In the genomic region with DNA sequence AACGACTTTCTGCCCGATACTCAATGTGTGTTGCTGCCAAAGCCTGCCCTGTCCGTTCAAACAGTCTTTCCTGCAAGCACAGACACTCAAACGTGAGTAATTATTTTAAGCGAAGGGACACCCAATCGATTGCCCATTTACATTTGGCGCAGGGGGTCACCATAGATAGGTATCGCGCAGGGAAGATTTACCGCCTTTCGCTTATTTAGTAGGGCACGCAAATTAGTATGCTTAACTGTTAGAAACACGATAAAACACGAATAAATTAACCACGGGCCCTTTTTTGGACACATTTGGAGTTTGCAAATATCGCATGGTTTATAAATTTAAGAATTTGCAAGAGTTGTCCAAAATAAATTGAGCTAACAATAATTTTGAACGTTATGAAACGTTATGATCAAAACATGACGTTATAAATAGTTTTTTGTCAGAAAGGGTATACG, we compare ENCODE assay signal across 5 worm cellular contexts.
A peak's percentile ranks its signal among the peaks of the same experiment; 100 is the strongest.
TF ChIP-seq lines count a peak whose summit lies in the region.

No protein-coding gene starts in this region.

TF ChIP-seq in whole organism, L1 larva, 84 proteins besides CTCF, POLR2A, EP300 and RAD21 (continues in another document):
- TF ChIP-seq F16B12.6 (tag; optimal IDR thresholded peaks at IDR 0.05; lab: Kevin White, UChicago) (peak; percentile 61), alr-1 (tag; optimal IDR thresholded peaks at IDR 0.05; lab: Kevin White, UChicago; ENCODE audit: borderline replicate concordance) (no peak), aly-2 (tag; optimal IDR thresholded peaks at IDR 0.05; lab: Kevin White, UChicago) (peak; percentile 94), lin-15B (tag; optimal IDR thresholded peaks at IDR 0.05; lab: Kevin White, UChicago) (peak; percentile 29), unc-30 (tag; optimal IDR thresholded peaks at IDR 0.05; lab: Kevin White, UChicago) (peak; percentile 96), nhr-76 (tag; optimal IDR thresholded peaks at IDR 0.05; lab: Kevin White, UChicago) (peak; percentile 97), nhr-90 (tag; optimal IDR thresholded peaks at IDR 0.05; lab: Kevin White, UChicago; ENCODE audit: poor library complexity) (peak; percentile 100), ztf-11 (tag; optimal IDR thresholded peaks at IDR 0.05; lab: Kevin White, UChicago) (peak; percentile 84 to 98), nhr-71 (tag; optimal IDR thresholded peaks at IDR 0.05; lab: Kevin White, UChicago) (peak; percentile 99), ces-1 (GFP tag; optimal IDR thresholded peaks at IDR 0.05; lab: Kevin White, UChicago) (peak; percentile 96), C34B4.2 (tag; optimal IDR thresholded peaks at IDR 0.05; lab: Kevin White, UChicago) (no peak), ceh-63 (GFP tag; optimal IDR thresholded peaks at IDR 0.05; lab: Kevin White, UChicago) (peak; percentile 98), mab-9 (GFP tag; IDR thresholded peaks at IDR 0.05; lab: Robert Waterston, UW) (peak; percentile 98), hpl-2 (GFP tag; optimal IDR thresholded peaks at IDR 0.05; lab: Kevin White, UChicago) (peak; percentile 98), elt-3 (tag; optimal IDR thresholded peaks at IDR 0.05; lab: Kevin White, UChicago) (peak; percentile 58 to 100 (median 96)), grh-1 (GFP tag; IDR thresholded peaks at IDR 0.05; lab: Robert Waterston, UW) (peak; percentile 98)

TF ChIP-seq in whole organism, L3 larva, 47 proteins besides CTCF, POLR2A, EP300 and RAD21 (continues in another document):
- no peak for TF ChIP-seq sea-2 (GFP tag; optimal IDR thresholded peaks at IDR 0.05; lab: Kevin White, UChicago)
- TF ChIP-seq hmg-11 (tag; optimal IDR thresholded peaks at IDR 0.05; lab: Kevin White, UChicago), result peak; percentile 98
- peak; percentile 37 for TF ChIP-seq lin-15B (tag; optimal IDR thresholded peaks at IDR 0.05; lab: Kevin White, UChicago)
- TF ChIP-seq fkh-10 (GFP tag; optimal IDR thresholded peaks at IDR 0.05; lab: Kevin White, UChicago), result peak; percentile 100
- peak; percentile 98 for TF ChIP-seq skn-1 (tag; optimal IDR thresholded peaks at IDR 0.05; lab: Kevin White, UChicago)
- peak; percentile 100 for TF ChIP-seq nhr-25 (tag; optimal IDR thresholded peaks at IDR 0.05; lab: Kevin White, UChicago)
- peak; percentile 85 for TF ChIP-seq mdl-1 (tag; optimal IDR thresholded peaks at IDR 0.05; lab: Kevin White, UChicago)
- TF ChIP-seq nhr-11 (tag; optimal IDR thresholded peaks at IDR 0.05; lab: Kevin White, UChicago), result peak; percentile 99
- TF ChIP-seq nhr-23 (tag; optimal IDR thresholded peaks at IDR 0.05; lab: Kevin White, UChicago), result peak; percentile 100
- TF ChIP-seq nhr-43 (tag; optimal IDR thresholded peaks at IDR 0.05; lab: Kevin White, UChicago; ENCODE audit: poor library complexity, severe bottlenecking), result peak; percentile 99
- peak; percentile 97 for TF ChIP-seq unc-62 (GFP tag; optimal IDR thresholded peaks at IDR 0.05; lab: Kevin White, UChicago)
- TF ChIP-seq nhr-67 (tag; optimal IDR thresholded peaks at IDR 0.05; lab: Kevin White, UChicago), result peak; percentile 53
- peak; percentile 49 for TF ChIP-seq nhr-12 (tag; optimal IDR thresholded peaks at IDR 0.05; lab: Kevin White, UChicago)
- peak; percentile 99 for TF ChIP-seq ceh-28 (tag; optimal IDR thresholded peaks at IDR 0.05; lab: Kevin White, UChicago)
- peak; percentile 100 for TF ChIP-seq nhr-77 (tag; optimal IDR thresholded peaks at IDR 0.05; lab: Kevin White, UChicago)
- peak; percentile 89 for TF ChIP-seq egl-27 (tag; optimal IDR thresholded peaks at IDR 0.05; lab: Kevin White, UChicago)
- peak; percentile 89 for TF ChIP-seq nhr-237 (tag; optimal IDR thresholded peaks at IDR 0.05; lab: Kevin White, UChicago)

TF ChIP-seq in whole organism, early embryonic, 17 proteins besides CTCF, POLR2A, EP300 and RAD21:
- TF ChIP-seq tbx-37 (GFP tag; conservative IDR thresholded peaks at IDR 0.05; lab: Robert Waterston, UW) (peak; percentile 64; the same call in 1 of the 2 replicates), hmbx-1 (tag; optimal IDR thresholded peaks at IDR 0.05; lab: Kevin White, UChicago) (no peak), ceh-36 (tag; optimal IDR thresholded peaks at IDR 0.05; lab: Kevin White, UChicago) (no peak), tbx-11 (GFP tag; IDR thresholded peaks at IDR 0.05; lab: Robert Waterston, UW) (no peak), tra-4 (tag; optimal IDR thresholded peaks at IDR 0.05; lab: Kevin White, UChicago) (peak; percentile 40), aly-1 (tag; optimal IDR thresholded peaks at IDR 0.05; lab: Kevin White, UChicago) (no peak), sea-1 (GFP tag; conservative IDR thresholded peaks at IDR 0.05; lab: Robert Waterston, UW) (peak; percentile 63), hnd-1 (tag; optimal IDR thresholded peaks at IDR 0.05; lab: Kevin White, UChicago) (peak; percentile 37), hmg-4 (GFP tag; optimal IDR thresholded peaks at IDR 0.05; lab: Kevin White, UChicago) (peak; percentile 92), ets-7 (tag; optimal IDR thresholded peaks at IDR 0.05; lab: Kevin White, UChicago) (peak; percentile 1), F13C5.2 (tag; optimal IDR thresholded peaks at IDR 0.05; lab: Kevin White, UChicago) (peak; percentile 95), ceh-13 (GFP tag; optimal IDR thresholded peaks at IDR 0.05; lab: Kevin White, UChicago) (peak; percentile 51), pes-1 (GFP tag; IDR thresholded peaks at IDR 0.05; lab: Robert Waterston, UW) (no peak; the same call in 1 of the 2 replicates), ama-1 (optimal IDR thresholded peaks at IDR 0.05; lab: Kevin White, UChicago) (no peak), flt-1 (GFP tag; IDR thresholded peaks at IDR 0.05; lab: Robert Waterston, UW) (peak; percentile 70), scrt-1 (GFP tag; IDR thresholded peaks at IDR 0.05; lab: Robert Waterston, UW) (peak; percentile 79)

TF ChIP-seq in whole organism, midembryonic, 9 proteins besides CTCF, POLR2A, EP300 and RAD21:
- TF ChIP-seq ztf-23 (GFP tag; IDR thresholded peaks at IDR 0.05; lab: Robert Waterston, UW) (peak; percentile 87), T22C8.4 (GFP tag; IDR thresholded peaks at IDR 0.05; lab: Robert Waterston, UW) (peak; percentile 92), klf-2 (GFP tag; conservative IDR thresholded peaks at IDR 0.05; lab: Robert Waterston, UW) (peak; percentile 83), ztf-29 (GFP tag; IDR thresholded peaks at IDR 0.05; lab: Robert Waterston, UW) (peak; percentile 63), ref-1 (GFP tag; conservative IDR thresholded peaks at IDR 0.05; lab: Robert Waterston, UW) (no peak; the same call in 1 of the 2 replicates), tab-1 (GFP tag; IDR thresholded peaks at IDR 0.05; lab: Robert Waterston, UW) (peak; percentile 80; the same call in 1 of the 2 replicates), flt-1 (GFP tag; IDR thresholded peaks at IDR 0.05; lab: Robert Waterston, UW) (peak; percentile 91), cog-1 (tag; optimal IDR thresholded peaks at IDR 0.05; lab: Kevin White, UChicago) (peak; percentile 99), med-1 (GFP tag; optimal IDR thresholded peaks at IDR 0.05; lab: Kevin White, UChicago; ENCODE audit: insufficient read depth) (peak; percentile 39)
TF ChIP-seq in whole organism, midembryonic: peak in this region for 8.

TF ChIP-seq in whole organism, young adult, 124 proteins besides CTCF, POLR2A, EP300 and RAD21 (continues in another document):
- TF ChIP-seq hlh-26 (GFP tag; conservative IDR thresholded peaks at IDR 0.05; lab: Robert Waterston, UW) (no peak), mel-28 (tag; optimal IDR thresholded peaks at IDR 0.05; lab: Kevin White, UChicago; ENCODE audit: borderline replicate concordance) (peak; percentile 47), tbp1 (GFP tag; optimal IDR thresholded peaks at IDR 0.05; lab: Kevin White, UChicago) (peak; percentile 81), rec-8 (tag; optimal IDR thresholded peaks at IDR 0.05; lab: Kevin White, UChicago) (peak; percentile 17 to 66), F23B12.7 (tag; optimal IDR thresholded peaks at IDR 0.05; lab: Kevin White, UChicago; ENCODE audit: insufficient read depth) (peak; percentile 98), lsl-1 (GFP tag; optimal IDR thresholded peaks at IDR 0.05; lab: Kevin White, UChicago) (peak; percentile 2), efl-1 (GFP tag; optimal IDR thresholded peaks at IDR 0.05; lab: Kevin White, UChicago) (no peak), ekl-4 (GFP tag; IDR thresholded peaks at IDR 0.05; lab: Robert Waterston, UW) (peak; percentile 97), snpc-3.4 (tag; optimal IDR thresholded peaks at IDR 0.05; lab: Kevin White, UChicago) (no peak), repo-1 (tag; optimal IDR thresholded peaks at IDR 0.05; lab: Kevin White, UChicago) (peak; percentile 100), madf-3 (GFP tag; IDR thresholded peaks at IDR 0.05; lab: Robert Waterston, UW) (peak; percentile 84; the same call in 1 of the 2 replicates), hmg-20 (GFP tag; IDR thresholded peaks at IDR 0.05; lab: Robert Waterston, UW) (peak; percentile 98), pha-4 (tag; optimal IDR thresholded peaks at IDR 0.05; lab: Kevin White, UChicago) (peak; percentile 98), nhr-80 (tag; optimal IDR thresholded peaks at IDR 0.05; lab: Kevin White, UChicago) (peak; percentile 99), egl-44 (GFP tag; IDR thresholded peaks at IDR 0.05; lab: Robert Waterston, UW) (peak; percentile 94), athp-1 (tag; optimal IDR thresholded peaks at IDR 0.05; lab: Kevin White, UChicago) (peak; percentile 89), ztf-18 (tag; optimal IDR thresholded peaks at IDR 0.05; lab: Kevin White, UChicago) (peak; percentile 78), akir-1 (GFP tag; optimal IDR thresholded peaks at IDR 0.05; lab: Kevin White, UChicago) (peak; percentile 91), B0035.1 (tag; optimal IDR thresholded peaks at IDR 0.05; lab: Kevin White, UChicago) (peak; percentile 97), nfyb-1 (GFP tag; IDR thresholded peaks at IDR 0.05; lab: Robert Waterston, UW) (peak; percentile 98), Y53G8AR.9 (GFP tag; conservative IDR thresholded peaks at IDR 0.05; lab: Robert Waterston, UW) (peak; percentile 99), ztf-28 (GFP tag; IDR thresholded peaks at IDR 0.05; lab: Robert Waterston, UW) (no peak), B0019.2 (GFP tag; conservative IDR thresholded peaks at IDR 0.05; lab: Robert Waterston, UW) (no peak), T26A5.8 (tag; optimal IDR thresholded peaks at IDR 0.05; lab: Kevin White, UChicago) (peak; percentile 55), ztf-3 (GFP tag; optimal IDR thresholded peaks at IDR 0.05; lab: Kevin White, UChicago) (peak; percentile 97), lin-26 (GFP tag; IDR thresholded peaks at IDR 0.05; lab: Robert Waterston, UW) (peak; percentile 91), madf-6 (GFP tag; IDR thresholded peaks at IDR 0.05; lab: Robert Waterston, UW) (no peak), ztf-6 (GFP tag; IDR thresholded peaks at IDR 0.05; lab: Robert Waterston, UW) (peak; percentile 88), F10E7.11 (tag; optimal IDR thresholded peaks at IDR 0.05; lab: Kevin White, UChicago) (peak; percentile 98), K12H6.12 (tag; optimal IDR thresholded peaks at IDR 0.05; lab: Kevin White, UChicago) (peak; percentile 99), nhr-120 (GFP tag; IDR thresholded peaks at IDR 0.05; lab: Robert Waterston, UW) (0 out of 2 replicates have a peak, but pooled peaks have one; percentile 53), ccch-3 (GFP tag; optimal IDR thresholded peaks at IDR 0.05; lab: Kevin White, UChicago) (peak; percentile 96)

Comparison
In these comparisons a context has a peak if more than half of its experiments do, and no peak if none do; other contexts are left out.
1. Of the 8 proteins assayed by ChIP-seq in both whole organism, young adult and whole organism, L1 larva: peak only in whole organism, young adult: unc-62; only in whole organism, L1 larva: efl-1; in both: ama-1, dpl-1, lin-35, nhr-90, snpc-4 and unc-130; in neither: 0.